Worm (Caenorhabditis elegans): ENCODE data around the gene W01B6.5.

Gene W01B6.5

ce11 chrIV:10090358-10090757, 14.4 kb downstream of the W01B6.5 start, which contains the start of gene ttbk-5:
Gene ttbk-5 (plus strand): TSS chrIV:10090658.
- TF ChIP-seq zip-2 (tag; optimal IDR thresholded peaks at IDR 0.05) (no peak), spr-1 (tag; optimal IDR thresholded peaks at IDR 0.05) (no peak)

- TF ChIP-seq pqm-1 (tag; optimal IDR thresholded peaks at IDR 0.05) (no peak), nhr-48 (tag; optimal IDR thresholded peaks at IDR 0.05) (no peak), egl-43 (GFP tag; IDR thresholded peaks at IDR 0.05) (0 out of 2 replicates have a peak, but pooled peaks have one; percentile 30), tag-97 (GFP tag; IDR thresholded peaks at IDR 0.05) (no peak), F49E8.2 (tag; optimal IDR thresholded peaks at IDR 0.05; ENCODE audit: borderline replicate concordance) (no peak)
Observed at ce11 chrIV:10095171-10095570, 19.2 kb downstream of the W01B6.5 start, which contains the start of the genes C04G2.5 and msp-36. Gene C04G2.5 (minus strand): TSS chrIV:10095271. Gene msp-36 (plus strand): TSS chrIV:10095433.

ce11 chrIV:10096881-10097280, 20.9 kb downstream of the W01B6.5 start, which contains the start of gene dis-3:
Gene dis-3 (plus strand): TSS chrIV:10097202.
- TF ChIP-seq sdz-12 (GFP tag; optimal IDR thresholded peaks at IDR 0.05) (no peak), snpc-1.2 (GFP tag; IDR thresholded peaks at IDR 0.05) (no peak), zfp-2 (tag; optimal IDR thresholded peaks at IDR 0.05) (no peak), dmd-8 (GFP tag; IDR thresholded peaks at IDR 0.05) (no peak), duxl-1 (tag; optimal IDR thresholded peaks at IDR 0.05; ENCODE audit: poor library complexity) (no peak), skn-1 (tag; optimal IDR thresholded peaks at IDR 0.05) (no peak), Y48G9A.11 (GFP tag; IDR thresholded peaks at IDR 0.05) (0 out of 2 replicates have a peak, but pooled peaks have one; percentile 31), F44E2.7 (GFP tag; IDR thresholded peaks at IDR 0.05) (no peak), lsy-2 (tag; optimal IDR thresholded peaks at IDR 0.05) (no peak), daf-8 (GFP tag; IDR thresholded peaks at IDR 0.05) (no peak), gei-8 (GFP tag; optimal IDR thresholded peaks at IDR 0.05) (no peak), tra-1 (GFP tag; IDR thresholded peaks at IDR 0.05) (no peak), F49E8.2 (tag; optimal IDR thresholded peaks at IDR 0.05; ENCODE audit: borderline replicate concordance) (no peak), T20F7.1 (GFP tag; optimal IDR thresholded peaks at IDR 0.05) (peak; percentile 88), arid-1 (GFP tag; conservative IDR thresholded peaks at IDR 0.05) (no peak), F37D6.2 (tag; optimal IDR thresholded peaks at IDR 0.05) (no peak), fkh-10 (GFP tag; optimal IDR thresholded peaks at IDR 0.05) (no peak), madf-9 (GFP tag; conservative IDR thresholded peaks at IDR 0.05) (no peak), madf-5 (GFP tag; IDR thresholded peaks at IDR 0.05) (no peak), R02D3.7 (tag; optimal IDR thresholded peaks at IDR 0.05) (peak; percentile 55), lin-29 (GFP tag; IDR thresholded peaks at IDR 0.05) (no peak), ceh-20 (GFP tag; IDR thresholded peaks at IDR 0.05) (no peak), jun-1 (tag; optimal IDR thresholded peaks at IDR 0.05) (no peak), ama-1 (optimal IDR thresholded peaks at IDR 0.05) (no peak), aha-1 (tag) (peak; percentile 45)

ce11 chrIV:10110417-10110816, 34.4 kb downstream of the W01B6.5 start, which contains the start of gene egl-38:
Gene egl-38 (minus strand): TSS chrIV:10110517.
- TF ChIP-seq unc-39 (tag; optimal IDR thresholded peaks at IDR 0.05) (no peak), nhr-11 (tag; optimal IDR thresholded peaks at IDR 0.05) (no peak), aha-1 (tag) (no peak), lin-1 (GFP tag; IDR thresholded peaks at IDR 0.05) (no peak), dve-1 (tag; optimal IDR thresholded peaks at IDR 0.05; ENCODE audit: insufficient read depth) (no peak), ceh-28 (tag; optimal IDR thresholded peaks at IDR 0.05) (no peak), ceh-32 (tag; optimal IDR thresholded peaks at IDR 0.05; ENCODE audit: poor library complexity) (no peak), ctbp-1 (GFP tag; IDR thresholded peaks at IDR 0.05) (no peak), set-16 (GFP tag; IDR thresholded peaks at IDR 0.05) (no peak), lim-7 (GFP tag; IDR thresholded peaks at IDR 0.05) (no peak)
